Fruit fly (Drosophila melanogaster): Measurements from ENCODE around the gene Drs.

- no peak for TF ChIP-seq CG8478 (optimal IDR thresholded peaks at IDR 0.05)
- no peak for TF ChIP-seq usp (GFP tag; optimal IDR thresholded peaks at IDR 0.05)
Measured at dm6 chr3L:3336368-3337164, 32.8 kb upstream of the Drs start, which contains the start of the genes Drsl6 and kst.
